Fruit fly (Drosophila melanogaster): ENCODE data around the gene CG33764.

CG33764 gene

dm6 chr3L:4262384-4262783 is 4.9 kb downstream of the CG33764 start, which contains the start of the genes CG11586 and VhaM9.7-a (continued):
- TF ChIP-seq sna (GFP tag; IDR thresholded peaks at IDR 0.05; ENCODE audit: partially characterized antibody) (peak; percentile 68), CG3065 (GFP tag; optimal IDR thresholded peaks at IDR 0.05) (no peak), dmrt11E (tag; optimal IDR thresholded peaks at IDR 0.05) (peak; percentile 8), hth (optimal IDR thresholded peaks at IDR 0.05) (no peak), CG4328 (GFP tag; optimal IDR thresholded peaks at IDR 0.05) (no peak), ftz-f1 (GFP tag; optimal IDR thresholded peaks at IDR 0.05) (no peak), tgo (GFP tag; IDR thresholded peaks at IDR 0.05) (no peak), mirr (GFP tag; optimal IDR thresholded peaks at IDR 0.05) (no peak), sqz (GFP tag; optimal IDR thresholded peaks at IDR 0.05) (peak; percentile 43), pho (GFP tag; optimal IDR thresholded peaks at IDR 0.05) (no peak), Dll (GFP tag; IDR thresholded peaks at IDR 0.05; ENCODE audit: partially characterized antibody) (peak; percentile 78), fd102C (GFP tag; optimal IDR thresholded peaks at IDR 0.05) (no peak), scrt (GFP tag; optimal IDR thresholded peaks at IDR 0.05) (no peak), Kr (GFP tag; optimal IDR thresholded peaks at IDR 0.05) (no peak), CG34224 (GFP tag; IDR thresholded peaks at IDR 0.05; ENCODE audit: partially characterized antibody) (peak; percentile 71), CG2202 (tag; optimal IDR thresholded peaks at IDR 0.05) (no peak), hb (GFP tag; IDR thresholded peaks at IDR 0.05; ENCODE audit: partially characterized antibody) (0 out of 3 replicates have a peak, but pooled peaks have one; percentile 56), ash1 (GFP tag; optimal IDR thresholded peaks at IDR 0.05) (no peak), HLH54F (GFP tag; optimal IDR thresholded peaks at IDR 0.05) (no peak), dimm (GFP tag; IDR thresholded peaks at IDR 0.05) (no peak), unpg (GFP tag; optimal IDR thresholded peaks at IDR 0.05) (no peak), rib (GFP tag; IDR thresholded peaks at IDR 0.05) (no peak), CG14014 (GFP tag; IDR thresholded peaks at IDR 0.05) (no peak), CG7963 (GFP tag; IDR thresholded peaks at IDR 0.05; ENCODE audit: partially characterized antibody) (0 out of 3 replicates have a peak, but pooled peaks have one; percentile 38), btn (GFP tag; optimal IDR thresholded peaks at IDR 0.05) (no peak), Rfx (GFP tag; IDR thresholded peaks at IDR 0.05) (no peak), CG2678 (tag; optimal IDR thresholded peaks at IDR 0.05) (no peak), Atf6 (GFP tag; IDR thresholded peaks at IDR 0.05) (0 out of 2 replicates have a peak, but pooled peaks have one; percentile 23), CG12769 (tag; optimal IDR thresholded peaks at IDR 0.05) (no peak), tna (GFP tag; IDR thresholded peaks at IDR 0.05; ENCODE audit: partially characterized antibody) (peak; percentile 45; the same call in 1 of the 2 replicates), ewg (GFP tag; optimal IDR thresholded peaks at IDR 0.05) (peak; percentile 8), ci (GFP tag; IDR thresholded peaks at IDR 0.05) (no peak), CG6854 (GFP tag; optimal IDR thresholded peaks at IDR 0.05) (no peak), Med (GFP tag) (peak; percentile 55), Lim3 (GFP tag; IDR thresholded peaks at IDR 0.05) (no peak), phol (tag; optimal IDR thresholded peaks at IDR 0.05) (peak; percentile 55), CG6654 (GFP tag; optimal IDR thresholded peaks at IDR 0.05) (no peak), CG11723 (GFP tag; optimal IDR thresholded peaks at IDR 0.05) (no peak), croc (GFP tag; conservative IDR thresholded peaks at IDR 0.05) (no peak), ERR (GFP tag; optimal IDR thresholded peaks at IDR 0.05) (no peak), wek (GFP tag; optimal IDR thresholded peaks at IDR 0.05) (no peak), Lhr (GFP tag; optimal IDR thresholded peaks at IDR 0.05) (peak; percentile 31), Ets97D (GFP tag; optimal IDR thresholded peaks at IDR 0.05) (peak; percentile 86), pzg (GFP tag; optimal IDR thresholded peaks at IDR 0.05) (peak; percentile 60), Aef1 (GFP tag; IDR thresholded peaks at IDR 0.05) (no peak; the same call in 2 of the 3 replicates), CG7928 (GFP tag; optimal IDR thresholded peaks at IDR 0.05) (peak; percentile 21), CG15073 (GFP tag; optimal IDR thresholded peaks at IDR 0.05) (no peak), CG11560 (tag; IDR thresholded peaks at IDR 0.05) (no peak), CG9817 (tag; optimal IDR thresholded peaks at IDR 0.05) (no peak), grn (GFP tag; optimal IDR thresholded peaks at IDR 0.05) (no peak), CG30431 (GFP tag; optimal IDR thresholded peaks at IDR 0.05) (no peak)
